Worm (Caenorhabditis elegans) whole organism, L4/young adult: Measurements from ENCODE around the gene msp-53.
"Not testable (repeated sequence)": the region's sequence is repeated elsewhere in the genome, so short reads cannot be mapped to it uniquely, and the experiment has no call there.

ENCODE experiments used
- W03F9.2 ChIP-seq: fragments of 150-350 bp; optimal IDR thresholded peaks from 2 replicates; lab custom pipeline; 2014; ENCODE audit warnings: missing biosample characterization, missing genetic modification characterization
- dao-5 ChIP-seq: sonication (generic microtip); optimal IDR thresholded peaks from 2 replicates; lab custom pipeline; 2016; ENCODE audit warnings: missing genotype, missing genetic modification characterization, moderate library complexity, missing compliant biosample characterization
- him-1 ChIP-seq: sonication (generic microtip); optimal IDR thresholded peaks from 2 replicates; lab custom pipeline; 2016; ENCODE audit warnings: missing genotype, missing genetic modification reagents, missing genetic modification characterization, missing compliant biosample characterization

msp-53 gene

ce11 chrIV:5085782-5086181, 20.9 kb upstream of the msp-53 start:
- TF ChIP-seq him-1 (no peak), W03F9.2 (tag; lab: Kevin White, UChicago) (no peak), dao-5 (no peak)

- TF ChIP-seq dao-5 (no peak), W03F9.2 (tag; lab: Kevin White, UChicago) (no peak), him-1 (no peak)
Observed at ce11 chrIV:5083832-5084231, 19.0 kb upstream of the msp-53 start.

- no peak for TF ChIP-seq W03F9.2 (tag; lab: Kevin White, UChicago)
- no peak for TF ChIP-seq him-1
Observed at ce11 chrIV:5082900-5083530, 18.2 kb upstream of the msp-53 start, which contains the start of gene pygo-1. Gene pygo-1, plus strand, starts transcription at chrIV:5083303.

ce11 chrIV:5081122-5081521, 16.3 kb upstream of the msp-53 start:
- TF ChIP-seq him-1: no peak
- TF ChIP-seq W03F9.2 (tag; lab: Kevin White, UChicago): no peak
- TF ChIP-seq dao-5: no peak

ce11 chrIV:5078846-5079245, 14.0 kb upstream of the msp-53 start:
- TF ChIP-seq W03F9.2 (tag; lab: Kevin White, UChicago) (no peak), dao-5 (no peak), him-1 (no peak)

- TF ChIP-seq dao-5 (no peak), him-1 (no peak), W03F9.2 (tag; lab: Kevin White, UChicago) (no peak)
Observed at ce11 chrIV:5077918-5078317, 13.1 kb upstream of the msp-53 start.

ce11 chrIV:5076607-5077006, 11.7 kb upstream of the msp-53 start:
- no peak for TF ChIP-seq dao-5
- TF ChIP-seq him-1: no peak
- TF ChIP-seq W03F9.2 (tag; lab: Kevin White, UChicago): no peak

ce11 chrIV:5073836-5074235, 9.0 kb upstream of the msp-53 start:
- TF ChIP-seq him-1: no peak
- TF ChIP-seq dao-5: no peak
- no peak for TF ChIP-seq W03F9.2 (tag; lab: Kevin White, UChicago)

- not testable (repeated sequence) for TF ChIP-seq dao-5; him-1; W03F9.2 (tag; lab: Kevin White, UChicago)
Observed at ce11 chrIV:5070593-5070992, 5.7 kb upstream of the msp-53 start, which contains the start of gene C02B10.6. Gene C02B10.6, plus strand, starts transcription at chrIV:5070893.

- TF ChIP-seq dao-5; him-1; W03F9.2 (tag; lab: Kevin White, UChicago): not testable (repeated sequence)
Observed at ce11 chrIV:5068541-5068940, 3.7 kb upstream of the msp-53 start, which contains the start of the genes R13H9.6 and rmd-6. Gene R13H9.6, minus strand, starts transcription at chrIV:5068641. Gene rmd-6, plus strand, starts transcription at chrIV:5068845.

- not testable (repeated sequence) for TF ChIP-seq W03F9.2 (tag; lab: Kevin White, UChicago); him-1; dao-5
Observed at ce11 chrIV:5066887-5067286, 2.0 kb upstream of the msp-53 start, which contains the start of gene ttbk-2.2. Gene ttbk-2.2, minus strand, starts transcription at chrIV:5066987.

- TF ChIP-seq him-1 (no peak), W03F9.2 (tag; lab: Kevin White, UChicago) (no peak), dao-5 (no peak)
Observed at ce11 chrIV:5063297-5063696, 1.6 kb downstream of the msp-53 start.

ce11 chrIV:5062278-5062677, 2.6 kb downstream of the msp-53 start, which contains the start of gene msp-57:
Gene msp-57, plus strand, starts transcription at chrIV:5062578.
- TF ChIP-seq him-1; dao-5; W03F9.2 (tag; lab: Kevin White, UChicago): not testable (repeated sequence)

- TF ChIP-seq him-1: no peak
Observed at ce11 chrIV:5060984-5061383, 3.9 kb downstream of the msp-53 start, which contains the start of gene C09B9.7. Gene C09B9.7, minus strand, starts transcription at chrIV:5061084.

- TF ChIP-seq W03F9.2 (tag; lab: Kevin White, UChicago): no peak
- no peak for TF ChIP-seq him-1
- TF ChIP-seq dao-5: no peak
Observed at ce11 chrIV:5055964-5056588, 8.8 kb downstream of the msp-53 start, which contains the start of gene msp-55. Gene msp-55, minus strand, starts transcription at chrIV:5056014.
